Worm (Caenorhabditis elegans) whole organism, late embryonic: ENCODE data around the gene K11H12.7.

Experiments
- C08G9.2 ChIP-seq: sonication (generic microtip); optimal IDR thresholded peaks from 2 replicates; lab custom pipeline; 2016; ENCODE audit warnings: mild to moderate bottlenecking, missing genetic modification characterization, moderate library complexity, missing compliant biosample characterization
- K09A11.1 ChIP-seq: sonication (generic microtip); optimal IDR thresholded peaks from 2 replicates; lab custom pipeline; 2017; ENCODE audit warnings: antibody characterized with exemption, mild to moderate bottlenecking, missing genetic modification characterization, missing compliant biosample characterization; ENCODE audit not compliant: insufficient read depth
- fkh-10 ChIP-seq: fragments of 150-350 bp; optimal IDR thresholded peaks from 2 replicates; lab custom pipeline; 2014; ENCODE audit warnings: missing biosample characterization, missing genetic modification reagents, missing genetic modification characterization
- nhr-11 ChIP-seq: fragments of 150-350 bp; optimal IDR thresholded peaks from 2 replicates; lab custom pipeline; 2014; ENCODE audit warnings: missing biosample characterization, missing genetic modification characterization
- pha-2 ChIP-seq: sonication (generic microtip); optimal IDR thresholded peaks from 2 replicates; lab custom pipeline; 2017; ENCODE audit warnings: mild to moderate bottlenecking, missing genetic modification characterization, missing compliant biosample characterization
- ref-2 ChIP-seq: sonication (generic microtip); optimal IDR thresholded peaks from 2 replicates; lab custom pipeline; 2016; ENCODE audit warnings: missing genetic modification characterization, missing compliant biosample characterization
- syd-9 ChIP-seq: sonication (generic microtip); optimal IDR thresholded peaks from 2 replicates; lab custom pipeline; 2016; ENCODE audit warnings: mild to moderate bottlenecking, missing genetic modification characterization, moderate library complexity, missing compliant biosample characterization

- TF ChIP-seq K09A11.1 (tag; lab: Kevin White, UChicago): no peak
- TF ChIP-seq pha-2 (tag; lab: Kevin White, UChicago): no peak
- TF ChIP-seq ref-2 (tag; lab: Kevin White, UChicago): no peak
- no peak for TF ChIP-seq C08G9.2 (tag; lab: Kevin White, UChicago)
- no peak for TF ChIP-seq nhr-11 (tag; lab: Kevin White, UChicago)
- no peak for TF ChIP-seq fkh-10 (GFP tag; lab: Kevin White, UChicago)
- no peak for TF ChIP-seq syd-9 (tag; lab: Kevin White, UChicago)
These were observed 18.9 kb downstream of the K11H12.7 start, which contains the start of gene cutl-28 for ce11 chrIV:684197-684596.
